Worm (Caenorhabditis elegans): ENCODE data around the gene sorb-1.

Gene sorb-1

DNA sequence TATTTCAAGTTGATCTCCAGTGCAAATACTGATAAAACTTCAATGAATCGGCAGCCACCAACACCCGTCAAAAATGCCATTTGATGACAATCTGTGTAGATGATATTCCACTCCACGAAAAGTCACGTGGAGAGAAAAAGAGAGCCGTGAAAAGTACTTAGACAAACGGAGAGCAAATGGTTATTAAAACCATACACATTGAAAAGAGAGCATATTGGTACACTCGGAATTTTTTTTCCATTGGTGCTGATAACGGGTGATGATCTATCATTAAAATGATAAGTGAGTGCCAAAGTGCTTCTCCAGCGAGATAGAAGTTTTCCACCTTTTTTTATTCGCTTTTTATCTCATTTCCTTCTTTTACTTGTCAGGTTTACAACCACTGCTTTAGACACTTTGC, 24.9 kb upstream of the sorb-1 start:
- TF ChIP-seq nhr-77 (tag; optimal IDR thresholded peaks at IDR 0.05) (no peak), elt-2 (tag; optimal IDR thresholded peaks at IDR 0.05) (peak; percentile 100), jun-1 (tag; optimal IDR thresholded peaks at IDR 0.05) (peak; percentile 68), skn-1 (tag; optimal IDR thresholded peaks at IDR 0.05) (peak; percentile 70), pha-4 (tag; optimal IDR thresholded peaks at IDR 0.05) (peak; percentile 46), fos-1 (tag; optimal IDR thresholded peaks at IDR 0.05) (peak; percentile 18), nhr-12 (tag; optimal IDR thresholded peaks at IDR 0.05) (no peak), pqm-1 (tag; optimal IDR thresholded peaks at IDR 0.05) (peak; percentile 95)

DNA sequence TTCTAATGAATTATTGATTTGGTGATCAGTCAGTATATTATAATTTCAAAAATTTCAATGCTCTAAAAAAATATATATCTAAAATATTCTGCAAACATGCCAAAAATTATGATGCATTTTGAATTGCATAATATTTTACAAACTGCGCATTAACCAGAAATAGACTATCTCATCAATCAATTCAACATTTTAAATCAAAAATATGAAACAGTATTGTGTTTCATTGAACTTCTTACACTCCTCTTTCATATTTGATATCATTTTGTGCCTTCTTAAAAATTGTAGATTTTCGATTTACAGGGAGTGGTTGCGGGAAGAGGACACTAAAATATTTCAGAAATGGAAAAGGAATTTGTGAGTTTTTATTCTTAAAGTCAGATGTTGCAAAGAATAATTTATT, 23.5 kb upstream of the sorb-1 start, which contains the start of gene ent-4:
ent-4 (plus strand) TSS at position 301 of the 400 bp plus-strand sequence.
- TF ChIP-seq unc-39 (tag; optimal IDR thresholded peaks at IDR 0.05) (no peak), nfya-1 (tag; optimal IDR thresholded peaks at IDR 0.05; ENCODE audit: insufficient read depth) (no peak), nhr-28 (tag; optimal IDR thresholded peaks at IDR 0.05) (no peak)

DNA sequence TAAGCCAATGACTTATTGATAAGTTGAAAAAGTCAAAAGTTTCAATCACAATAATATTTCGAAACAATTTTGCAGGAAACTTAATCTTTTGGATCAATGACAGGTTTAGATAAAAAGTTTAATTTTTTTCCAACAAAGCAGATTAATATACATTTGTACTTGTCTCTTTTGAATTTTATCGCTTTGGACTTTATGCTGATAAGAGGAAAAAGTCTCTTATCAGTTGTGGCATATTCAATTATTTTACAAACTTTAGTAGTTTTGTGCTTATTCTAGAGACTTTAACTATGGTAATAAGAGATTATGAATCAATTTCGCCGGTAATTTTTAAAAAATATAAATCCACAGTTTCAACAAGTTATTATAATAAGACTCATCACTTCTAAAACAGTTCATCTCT, 22.3 kb upstream of the sorb-1 start:
- no peak for TF ChIP-seq fkh-2 (tag; optimal IDR thresholded peaks at IDR 0.05)
- no peak for TF ChIP-seq ama-1 (optimal IDR thresholded peaks at IDR 0.05)
- TF ChIP-seq elt-2 (tag; optimal IDR thresholded peaks at IDR 0.05): peak; percentile 94
- TF ChIP-seq eor-1 (tag; optimal IDR thresholded peaks at IDR 0.05): no peak
- no peak for TF ChIP-seq lin-39 (tag; optimal IDR thresholded peaks at IDR 0.05)
- TF ChIP-seq pqm-1 (tag; optimal IDR thresholded peaks at IDR 0.05): peak; percentile 82

DNA sequence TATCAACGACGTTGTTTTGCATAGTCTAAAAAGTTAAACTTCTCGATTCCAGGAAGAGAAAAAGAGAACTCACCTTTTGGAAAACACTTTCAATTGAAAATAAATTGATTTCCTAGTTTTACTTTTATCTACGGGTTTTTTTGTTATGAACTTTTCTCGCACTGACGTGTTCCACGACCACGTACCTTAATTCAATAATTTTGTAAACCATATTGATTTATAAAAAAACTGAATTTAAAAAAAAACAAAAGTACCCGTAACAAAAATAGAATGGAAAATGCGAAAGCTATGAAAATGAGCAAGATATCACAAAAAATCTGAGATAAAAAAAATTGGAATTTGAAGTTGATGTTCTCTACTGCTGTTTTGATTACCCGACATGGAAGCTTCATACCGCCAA, 7.9 kb upstream of the sorb-1 start, which contains the start of gene C47A4.3:
C47A4.3 (minus strand) TSS at position 101 of the 400 bp plus-strand sequence.
- TF ChIP-seq eor-1 (tag; optimal IDR thresholded peaks at IDR 0.05): no peak
- TF ChIP-seq egl-5 (tag; optimal IDR thresholded peaks at IDR 0.05): no peak
- no peak for TF ChIP-seq ceh-82 (tag; optimal IDR thresholded peaks at IDR 0.05)
- TF ChIP-seq fkh-10 (GFP tag; optimal IDR thresholded peaks at IDR 0.05): no peak
- TF ChIP-seq nhr-237 (tag; optimal IDR thresholded peaks at IDR 0.05): no peak
- TF ChIP-seq nhr-28 (tag; optimal IDR thresholded peaks at IDR 0.05): no peak
- TF ChIP-seq tbx-2 (tag; optimal IDR thresholded peaks at IDR 0.05): no peak
- TF ChIP-seq mml-1 (tag; optimal IDR thresholded peaks at IDR 0.05): no peak
- TF ChIP-seq skn-1 (tag; optimal IDR thresholded peaks at IDR 0.05): no peak
- TF ChIP-seq ztf-4 (tag; optimal IDR thresholded peaks at IDR 0.05): no peak
- no peak for TF ChIP-seq nhr-43 (tag; optimal IDR thresholded peaks at IDR 0.05; ENCODE audit: poor library complexity, severe bottlenecking)
- TF ChIP-seq daf-12 (tag; optimal IDR thresholded peaks at IDR 0.05): no peak
- TF ChIP-seq ceh-16 (tag; optimal IDR thresholded peaks at IDR 0.05): no peak
- TF ChIP-seq nhr-11 (tag; optimal IDR thresholded peaks at IDR 0.05): no peak
- TF ChIP-seq unc-39 (tag; optimal IDR thresholded peaks at IDR 0.05): no peak
- TF ChIP-seq nhr-23 (tag; optimal IDR thresholded peaks at IDR 0.05): no peak
- no peak for TF ChIP-seq elt-1 (tag; optimal IDR thresholded peaks at IDR 0.05)
- TF ChIP-seq R02D3.7 (tag; optimal IDR thresholded peaks at IDR 0.05): no peak
- TF ChIP-seq elt-2 (tag; optimal IDR thresholded peaks at IDR 0.05): no peak

DNA sequence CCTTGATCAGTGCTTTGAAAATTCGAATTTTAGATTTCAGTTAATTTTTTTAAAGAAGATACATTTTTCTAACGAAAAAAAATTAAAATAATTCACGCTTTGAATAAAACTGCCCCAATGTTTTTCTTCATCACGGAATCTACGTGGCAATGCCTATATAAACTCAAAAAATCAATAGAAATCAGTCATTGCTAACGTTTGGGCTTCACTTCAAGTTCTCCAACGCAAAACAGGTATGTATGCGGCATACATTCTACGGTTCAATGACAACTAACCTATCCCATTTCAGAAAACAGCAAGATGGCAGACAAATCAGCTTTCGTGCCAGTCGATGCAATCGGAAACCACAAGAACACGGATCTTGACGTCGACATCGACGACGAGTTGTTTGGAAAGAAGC, 4.7 kb upstream of the sorb-1 start, which contains the start of gene C47A4.5:
C47A4.5 (plus strand) TSS at position 301 of the 400 bp plus-strand sequence.
- TF ChIP-seq egl-27 (tag; optimal IDR thresholded peaks at IDR 0.05): no peak
- no peak for TF ChIP-seq R02D3.7 (tag; optimal IDR thresholded peaks at IDR 0.05)
- TF ChIP-seq nhr-67 (tag; optimal IDR thresholded peaks at IDR 0.05): no peak
- no peak for TF ChIP-seq ama-1 (optimal IDR thresholded peaks at IDR 0.05)
- no peak for TF ChIP-seq nhr-28 (tag; optimal IDR thresholded peaks at IDR 0.05)
- TF ChIP-seq zag-1 (tag; optimal IDR thresholded peaks at IDR 0.05): no peak
- no peak for TF ChIP-seq fos-1 (tag; optimal IDR thresholded peaks at IDR 0.05)
- no peak for TF ChIP-seq fkh-10 (GFP tag; optimal IDR thresholded peaks at IDR 0.05)
- TF ChIP-seq ceh-9 (tag; optimal IDR thresholded peaks at IDR 0.05): no peak
- TF ChIP-seq nhr-12 (tag; optimal IDR thresholded peaks at IDR 0.05): no peak
- no peak for TF ChIP-seq snpc-4 (tag; optimal IDR thresholded peaks at IDR 0.05)
- no peak for TF ChIP-seq nhr-25 (tag; optimal IDR thresholded peaks at IDR 0.05)

All from whole organism, L3 larva.